Worm (Caenorhabditis elegans): ENCODE data around the gene ife-3.

- TF ChIP-seq T23F11.4 (GFP tag; optimal IDR thresholded peaks at IDR 0.05): no peak
- no peak for TF ChIP-seq pax-1 (tag; optimal IDR thresholded peaks at IDR 0.05)
- no peak for TF ChIP-seq hlh-30 (tag; optimal IDR thresholded peaks at IDR 0.05; ENCODE audit: insufficient read depth)
- TF ChIP-seq K09A11.1 (tag; optimal IDR thresholded peaks at IDR 0.05; ENCODE audit: insufficient read depth): no peak
- TF ChIP-seq mec-3 (tag; optimal IDR thresholded peaks at IDR 0.05; ENCODE audit: borderline replicate concordance): no peak
- no peak for TF ChIP-seq unc-42 (tag; optimal IDR thresholded peaks at IDR 0.05)
- TF ChIP-seq ceh-9 (tag; optimal IDR thresholded peaks at IDR 0.05): no peak
- TF ChIP-seq fkh-10 (GFP tag; optimal IDR thresholded peaks at IDR 0.05): no peak
Measured at ce11 chrV:44026-44425, 36.4 kb upstream of the ife-3 start.

All from whole organism, late embryonic.